Fruit fly (Drosophila melanogaster) whole organism: Measurements from ENCODE around the gene CG4815.

Source experiments
- EcR ChIP-seq, 2 experiments: fragments of >200 bp; optimal IDR thresholded peaks; 2 replicates each; lab custom pipeline; 2017; ENCODE audit warnings: missing biosample characterization in 2 of 2, missing genetic modification characterization in 2 of 2, missing genetic modification reagents in 2 of 2
- pan ChIP-seq: fragments of >200 bp; optimal IDR thresholded peaks from 2 replicates; lab custom pipeline; 2017
- usp ChIP-seq: fragments of >200 bp; optimal IDR thresholded peaks from 2 replicates; lab custom pipeline; 2017; ENCODE audit warnings: missing biosample characterization, missing genetic modification characterization, mixed read lengths

- TF ChIP-seq pan (lab: Kevin White, UChicago): no peak
- no peak for TF ChIP-seq EcR (GFP tag; optimal IDR thresholded peaks at IDR 0.05; lab: Kevin White, UChicago)
- no peak for TF ChIP-seq usp (GFP tag; lab: Kevin White, UChicago)
These were observed 30.0 kb upstream of the CG4815 start for dm6 chr3R:28020582-28020981.
